Fruit fly (Drosophila melanogaster): ENCODE measurements around the gene CG11498.

The CG11498 gene

dm6 chr3R:30170671-30171667 lies 10.7 kb upstream of the CG11498 start, which contains the start of gene Rsod:
Gene Rsod, minus strand, starts transcription at chr3R:30171207.
- no peak for TF ChIP-seq GATAd (GFP tag; optimal IDR thresholded peaks at IDR 0.05)
- TF ChIP-seq N (GFP tag; optimal IDR thresholded peaks at IDR 0.05) = no peak
- peak; percentile 82 for TF ChIP-seq ey (GFP tag; optimal IDR thresholded peaks at IDR 0.05)
- peak; percentile 61 for TF ChIP-seq Sp1 (GFP tag; optimal IDR thresholded peaks at IDR 0.05)
- peak; percentile 75 for TF ChIP-seq Hnf4 (GFP tag; optimal IDR thresholded peaks at IDR 0.05)
- TF ChIP-seq dl (GFP tag; optimal IDR thresholded peaks at IDR 0.05; ENCODE audit: insufficient read depth in 1 of 2, partially characterized antibody in 2 of 2) = no peak
- peak; percentile 27 for TF ChIP-seq sv (GFP tag; optimal IDR thresholded peaks at IDR 0.05)
- peak; percentile 59 for TF ChIP-seq sage (GFP tag; optimal IDR thresholded peaks at IDR 0.05)
- no peak for TF ChIP-seq usp (GFP tag; optimal IDR thresholded peaks at IDR 0.05)
- TF ChIP-seq fru (GFP tag; optimal IDR thresholded peaks at IDR 0.05) = peak; percentile 80
- peak in 1 of 2 experiments; percentile 89 for TF ChIP-seq foxo (GFP tag; optimal IDR thresholded peaks at IDR 0.05)
- peak; percentile 70 for TF ChIP-seq br (GFP tag; optimal IDR thresholded peaks at IDR 0.05)
- peak; percentile 80 for TF ChIP-seq h (GFP tag; optimal IDR thresholded peaks at IDR 0.05)
- TF ChIP-seq HLH106 (tag; optimal IDR thresholded peaks at IDR 0.05) = peak; percentile 86
- TF ChIP-seq Abd-B (GFP tag; optimal IDR thresholded peaks at IDR 0.05) = no peak
- peak; percentile 4 for TF ChIP-seq dsf (GFP tag; optimal IDR thresholded peaks at IDR 0.05; ENCODE audit: borderline replicate concordance)
- no peak for TF ChIP-seq CrebA (GFP tag; optimal IDR thresholded peaks at IDR 0.05; ENCODE audit: borderline replicate concordance)
- TF ChIP-seq brk (GFP tag; optimal IDR thresholded peaks at IDR 0.05) = no peak
- TF ChIP-seq woc (GFP tag; optimal IDR thresholded peaks at IDR 0.05) = peak; percentile 73
- TF ChIP-seq Hr78 (GFP tag; optimal IDR thresholded peaks at IDR 0.05) = no peak
- peak; percentile 43 for TF ChIP-seq Dif (GFP tag; optimal IDR thresholded peaks at IDR 0.05; ENCODE audit: partially characterized antibody)
- no peak for TF ChIP-seq jim (GFP tag; optimal IDR thresholded peaks at IDR 0.05)
- no peak for TF ChIP-seq lola (GFP tag; optimal IDR thresholded peaks at IDR 0.05)
- TF ChIP-seq tai (GFP tag; optimal IDR thresholded peaks at IDR 0.05) = no peak
- TF ChIP-seq CG32264 (GFP tag; optimal IDR thresholded peaks at IDR 0.05) = peak; percentile 62
- no peak for TF ChIP-seq Dfd (GFP tag; optimal IDR thresholded peaks at IDR 0.05)
- TF ChIP-seq Hr83 (GFP tag; optimal IDR thresholded peaks at IDR 0.05; ENCODE audit: poor library complexity, severe bottlenecking) = peak; percentile 32
- TF ChIP-seq dmrt93B (GFP tag; optimal IDR thresholded peaks at IDR 0.05) = peak; percentile 53
- no peak for TF ChIP-seq pan (optimal IDR thresholded peaks at IDR 0.05)
- TF ChIP-seq Jra (GFP tag; optimal IDR thresholded peaks at IDR 0.05) = peak; percentile 13
- TF ChIP-seq Rel (GFP tag; optimal IDR thresholded peaks at IDR 0.05) = peak; percentile 43
- TF ChIP-seq Rel (tag; optimal IDR thresholded peaks at IDR 0.05) = no peak
- no peak for TF ChIP-seq CG9705 (GFP tag; optimal IDR thresholded peaks at IDR 0.05)
- peak; percentile 82 for TF ChIP-seq OdsH (GFP tag; optimal IDR thresholded peaks at IDR 0.05)
- no peak for TF ChIP-seq Mio (GFP tag; optimal IDR thresholded peaks at IDR 0.05)
- peak; percentile 40 for TF ChIP-seq Vsx2 (GFP tag; optimal IDR thresholded peaks at IDR 0.05; ENCODE audit: partially characterized antibody)
- no peak for TF ChIP-seq Myc (optimal IDR thresholded peaks at IDR 0.05)
- TF ChIP-seq rgr (GFP tag; optimal IDR thresholded peaks at IDR 0.05) = peak; percentile 86
- peak; percentile 91 for TF ChIP-seq psq (GFP tag; optimal IDR thresholded peaks at IDR 0.05)

dm6 chr3R:30166159-30166784 lies 6.0 kb upstream of the CG11498 start, which contains the start of gene VhaAC45RP:
Gene VhaAC45RP, minus strand, starts transcription at chr3R:30166419.
- TF ChIP-seq ey (GFP tag; optimal IDR thresholded peaks at IDR 0.05) = no peak
- no peak for TF ChIP-seq br (GFP tag; optimal IDR thresholded peaks at IDR 0.05)
- no peak for TF ChIP-seq rgr (GFP tag; optimal IDR thresholded peaks at IDR 0.05)
- no peak for TF ChIP-seq CG32264 (GFP tag; optimal IDR thresholded peaks at IDR 0.05)
- no peak for TF ChIP-seq Hnf4 (GFP tag; optimal IDR thresholded peaks at IDR 0.05)
- TF ChIP-seq usp (GFP tag; optimal IDR thresholded peaks at IDR 0.05) = no peak
- TF ChIP-seq foxo (GFP tag; optimal IDR thresholded peaks at IDR 0.05) = no peak
- no peak for TF ChIP-seq Rel (GFP tag; optimal IDR thresholded peaks at IDR 0.05)
- no peak for TF ChIP-seq Rel (tag; optimal IDR thresholded peaks at IDR 0.05)
- no peak for TF ChIP-seq Myc (optimal IDR thresholded peaks at IDR 0.05)
- TF ChIP-seq Mio (GFP tag; optimal IDR thresholded peaks at IDR 0.05) = no peak
- TF ChIP-seq Hr78 (GFP tag; optimal IDR thresholded peaks at IDR 0.05) = no peak
- no peak for TF ChIP-seq Dfd (GFP tag; optimal IDR thresholded peaks at IDR 0.05)
